Fruit fly (Drosophila melanogaster) whole organism, larva: ENCODE results near the gene Mvl.

Experiments used
- noc ChIP-seq: fragments of 200-800 bp; sonication (Bioruptor generic); optimal IDR thresholded peaks from 3 replicates; lab custom pipeline; 2019; ENCODE audit warnings: missing biosample characterization, mild to moderate bottlenecking, missing genetic modification characterization, moderate library complexity

Gene Mvl

dm6 chr3R:21064000-21064924, 3.7 kb upstream of the Mvl start, which contains the start of gene Cortactin:
TSS of gene Cortactin (minus strand) at chr3R:21064471.
- TF ChIP-seq noc (tag; lab: Kevin White, UChicago): peak; percentile 9

DNA sequence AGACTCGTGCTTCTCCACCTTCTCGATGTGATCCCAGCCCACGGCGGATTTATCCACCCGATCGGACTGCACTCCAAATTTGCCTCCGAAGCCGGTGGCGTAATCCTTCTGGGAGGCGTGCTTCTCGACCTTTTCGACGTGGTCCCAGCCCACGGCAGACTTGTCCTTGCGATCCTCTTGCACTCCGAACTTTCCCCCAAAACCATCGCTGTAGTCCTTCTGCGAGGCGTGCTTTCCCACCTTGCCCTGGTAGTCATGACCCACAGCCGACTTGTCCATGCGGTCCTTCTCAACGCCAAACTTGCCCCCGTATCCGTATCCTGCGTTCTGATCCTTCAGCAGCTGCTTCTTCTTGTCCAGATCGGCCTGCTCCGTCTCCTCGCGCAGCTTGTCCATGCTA, 2.8 kb upstream of the Mvl start:
- TF ChIP-seq noc (tag; lab: Kevin White, UChicago): no peak

DNA sequence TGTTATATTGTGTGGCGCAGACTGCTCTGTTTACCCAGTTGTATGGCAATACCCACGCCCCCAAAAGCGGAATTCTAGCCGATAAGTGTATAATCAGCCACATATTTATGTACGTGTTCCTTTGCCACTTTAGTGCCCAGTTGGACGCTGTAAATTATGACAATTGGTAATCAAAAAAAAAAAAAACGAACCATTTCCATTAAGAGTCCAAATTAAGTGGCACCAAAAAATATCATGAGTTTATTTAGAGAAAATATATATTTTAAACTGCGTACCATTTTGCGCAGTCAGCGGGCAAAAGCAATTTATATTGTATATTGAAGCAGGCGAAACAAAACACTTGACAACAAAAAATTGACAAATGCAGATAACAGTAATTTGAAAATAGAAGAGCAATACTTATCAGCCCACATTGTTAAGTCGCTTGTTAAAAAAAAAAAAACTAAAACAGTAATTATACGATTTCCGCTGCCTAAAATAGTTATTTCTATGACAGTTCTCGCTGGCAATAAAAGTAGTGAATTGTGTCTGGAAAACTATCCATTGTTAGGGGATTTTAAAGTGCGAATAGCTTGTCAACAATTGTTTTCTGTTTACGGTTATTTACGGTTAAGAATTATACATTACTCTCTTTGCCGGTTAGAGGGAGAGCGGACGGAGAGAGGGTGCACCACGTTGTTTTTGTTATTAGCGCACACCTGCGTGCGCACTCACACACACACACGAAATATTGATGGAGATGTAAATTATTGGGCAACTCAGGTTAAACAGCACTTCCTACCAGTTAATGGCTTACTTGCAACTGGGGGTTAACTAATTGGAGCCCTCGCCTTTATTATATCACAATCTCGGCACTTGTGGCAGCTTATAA, 879 bp downstream of the Mvl start:
- TF ChIP-seq noc (tag; lab: Kevin White, UChicago): no peak

dm6 chr3R:21057519-21057918, 3.1 kb downstream of the Mvl start:
- no peak for TF ChIP-seq noc (tag; lab: Kevin White, UChicago)

DNA sequence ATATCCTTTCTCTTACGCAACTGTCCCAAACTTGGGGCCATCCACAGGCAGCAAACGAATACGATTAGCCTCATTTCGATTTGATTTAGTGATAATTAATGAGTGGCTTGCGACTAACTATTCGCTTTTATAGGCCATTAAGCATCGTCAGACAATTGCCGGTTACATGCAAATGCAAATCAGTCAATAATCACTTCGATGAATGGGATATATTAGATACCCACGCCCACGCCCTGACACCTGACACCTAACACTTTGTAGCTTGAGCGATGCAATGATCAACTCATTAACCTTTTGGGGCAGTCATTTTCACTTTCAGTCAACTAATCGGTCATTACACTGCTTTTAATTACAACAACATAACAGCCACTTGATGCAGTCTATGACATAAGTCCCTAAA, 9.7 kb downstream of the Mvl start, which contains the start of gene Jhbp15:
TSS of gene Jhbp15 (minus strand) at position 101 of the 400 bp plus-strand sequence.
- no peak for TF ChIP-seq noc (tag; lab: Kevin White, UChicago)

- TF ChIP-seq noc (tag; lab: Kevin White, UChicago): no peak
These were observed 11.9 kb downstream of the Mvl start, which contains the start of gene CG7079 for dm6 chr3R:21048729-21049128. TSS of gene CG7079 (minus strand) at chr3R:21048829.

DNA sequence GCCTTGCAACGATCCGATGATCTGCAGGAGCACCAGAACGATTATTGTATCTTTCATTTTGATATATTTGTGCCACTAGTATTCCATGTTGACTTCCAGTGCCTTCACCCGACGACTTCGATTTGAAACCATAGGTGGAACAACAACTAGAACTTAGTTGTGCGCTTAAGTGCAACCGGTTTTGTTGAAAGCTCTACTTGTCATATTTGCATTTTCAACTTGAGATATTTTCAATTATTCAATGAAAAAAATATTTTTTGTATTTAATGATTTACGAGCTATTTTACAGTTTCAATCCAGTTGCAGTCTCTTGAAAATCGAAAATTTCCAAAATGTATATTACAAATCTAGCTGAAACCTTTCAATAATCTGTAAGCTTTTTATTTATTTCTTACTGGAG, 13.7 kb downstream of the Mvl start, which contains the start of gene CG31207:
TSS of gene CG31207 (minus strand) at position 101 of the 400 bp plus-strand sequence.
- no peak for TF ChIP-seq noc (tag; lab: Kevin White, UChicago)

- TF ChIP-seq noc (tag; lab: Kevin White, UChicago): no peak
These were observed 14.9 kb downstream of the Mvl start, which contains the start of gene CG31189 for dm6 chr3R:21045742-21046141. TSS of gene CG31189 (minus strand) at chr3R:21045842.

DNA sequence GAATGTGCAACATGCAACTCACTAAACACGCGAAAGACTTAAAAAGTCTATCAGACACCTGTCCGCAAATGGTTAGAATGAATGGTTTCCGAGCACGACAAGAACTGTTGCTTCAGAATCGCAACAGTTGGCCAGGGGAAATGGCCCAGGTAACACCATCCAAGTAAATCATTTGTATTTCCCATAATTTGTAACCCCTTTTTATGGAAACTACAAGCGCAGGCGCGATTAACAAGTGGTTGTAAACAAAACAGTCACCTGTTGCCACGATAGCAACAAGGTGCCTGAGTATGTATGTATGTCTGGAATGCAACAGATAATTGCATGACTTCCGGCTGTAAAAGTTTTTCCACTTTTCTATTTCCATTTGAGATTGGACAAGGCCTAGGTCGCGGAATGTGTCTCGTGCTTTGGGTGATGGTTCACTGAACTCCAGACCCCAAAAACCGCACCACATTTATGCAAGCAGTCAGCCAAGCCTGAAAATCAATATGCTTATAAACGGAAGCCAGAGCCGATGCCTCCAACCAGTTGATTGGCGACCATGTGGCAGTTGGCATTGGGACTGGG, 17.0 kb downstream of the Mvl start, which contains the start of gene CG12278:
TSS of gene CG12278 (plus strand) at position 520 of the 570 bp plus-strand sequence.
- TF ChIP-seq noc (tag; lab: Kevin White, UChicago): no peak

dm6 chr3R:21042399-21042798, 18.2 kb downstream of the Mvl start, which contains the start of gene Dhc93AB:
TSS of gene Dhc93AB (minus strand) at chr3R:21042499.
- TF ChIP-seq noc (tag; lab: Kevin White, UChicago): no peak

dm6 chr3R:21025508-21025907, 35.1 kb downstream of the Mvl start:
- no peak for TF ChIP-seq noc (tag; lab: Kevin White, UChicago)

DNA sequence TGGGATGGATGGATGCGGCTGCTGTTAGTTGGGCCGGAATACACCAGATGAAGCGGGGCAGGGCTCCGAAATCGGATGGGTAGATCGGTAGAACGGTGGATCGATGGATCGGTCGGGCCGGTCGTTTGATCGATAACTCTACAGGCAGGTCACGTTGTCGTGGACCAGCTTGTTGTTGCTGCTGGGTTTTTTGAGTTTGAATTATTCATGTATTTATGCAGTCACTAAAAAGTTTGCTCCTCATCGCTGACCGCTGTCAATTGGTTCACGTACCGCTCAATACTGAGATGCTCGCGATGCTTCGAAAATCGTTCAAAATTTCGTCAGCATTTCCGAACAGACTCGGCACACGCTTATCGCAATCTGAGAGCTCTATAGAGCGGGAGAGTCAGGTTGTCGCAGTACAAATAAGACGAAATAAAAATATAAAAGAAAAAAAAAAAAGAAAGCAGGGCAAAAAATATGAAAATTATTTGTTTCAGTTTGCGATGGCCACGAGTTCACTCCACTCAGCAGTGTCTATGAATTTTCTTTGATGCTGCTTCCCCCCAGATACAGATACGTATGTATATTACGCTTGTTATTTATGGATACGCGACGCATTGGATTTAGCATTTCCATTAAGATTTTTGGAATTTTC, 36.6 kb downstream of the Mvl start, which contains the start of gene peg:
TSS of gene peg (minus strand) at position 262 of the 640 bp plus-strand sequence.
- TF ChIP-seq noc (tag; lab: Kevin White, UChicago): no peak

DNA sequence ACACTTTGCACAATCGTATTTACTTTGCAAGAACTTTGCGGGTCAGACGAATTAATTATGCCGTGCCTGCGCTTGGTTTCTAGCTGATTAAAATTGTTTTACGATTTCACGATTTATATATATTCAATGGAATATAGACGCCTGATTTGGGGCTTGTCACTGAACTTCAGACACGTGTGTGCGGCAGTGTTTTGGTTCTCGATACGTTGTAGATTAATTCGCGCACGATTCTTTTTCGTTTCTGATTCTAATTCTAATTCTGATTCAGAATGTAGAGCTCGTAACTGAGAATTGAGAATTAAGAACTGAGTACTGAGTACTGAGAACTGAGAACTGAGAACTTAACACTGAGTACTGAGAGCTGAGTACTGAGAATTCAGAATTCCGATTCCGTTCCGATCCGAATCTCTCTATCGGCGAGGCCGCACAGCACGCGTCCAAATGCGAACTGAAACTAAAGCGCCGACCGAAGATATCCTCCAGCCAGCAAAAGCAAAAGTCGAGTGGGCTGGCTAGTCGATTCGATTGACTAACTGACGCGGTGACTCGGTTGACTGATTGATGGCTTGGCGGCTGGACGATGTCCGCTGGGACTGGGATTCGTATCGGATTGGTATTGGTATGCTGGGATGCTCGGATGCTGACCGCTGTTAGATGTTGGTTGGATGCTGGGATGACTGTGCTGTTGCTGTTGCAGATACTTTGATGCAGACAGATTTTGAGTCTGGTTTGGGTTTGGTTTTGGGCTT, 37.7 kb downstream of the Mvl start:
- TF ChIP-seq noc (tag; lab: Kevin White, UChicago): no peak

dm6 chr3R:21019073-21019472, 41.5 kb downstream of the Mvl start:
- TF ChIP-seq noc (tag; lab: Kevin White, UChicago): peak; percentile 32
